Worm (Caenorhabditis elegans) whole organism, L2 larva: Measurements from ENCODE around the gene F47G9.4.
A peak's percentile ranks its signal among the peaks of the same experiment; 100 is the strongest.

ENCODE experiments used
- blmp-1 ChIP-seq: sonication (generic microtip); optimal IDR thresholded peaks from 2 replicates; lab custom pipeline; 2017; ENCODE audit warnings: missing genetic modification characterization, mild to moderate bottlenecking, missing compliant biosample characterization, antibody characterized with exemption, moderate library complexity; ENCODE audit not compliant: insufficient read depth
- mdl-1 ChIP-seq, 2 experiments: fragments of 150-350 bp in 1 of 2; sonication (generic microtip) in 1 of 2; optimal IDR thresholded peaks; 2 replicates each; lab custom pipeline; 2017; ENCODE audit warnings: missing biosample characterization in 2 of 2, missing genetic modification characterization in 2 of 2
- nhr-10 ChIP-seq: sonication (generic microtip); optimal IDR thresholded peaks from 2 replicates; lab custom pipeline; 2017; ENCODE audit warnings: missing biosample characterization, missing genetic modification characterization
- nhr-11 ChIP-seq: fragments of 150-350 bp; optimal IDR thresholded peaks from 2 replicates; lab custom pipeline; 2014; ENCODE audit warnings: missing biosample characterization, missing genetic modification characterization
- nhr-237 ChIP-seq: fragments of 150-350 bp; optimal IDR thresholded peaks from 2 replicates; lab custom pipeline; 2014; ENCODE audit warnings: missing biosample characterization, missing genetic modification characterization
- skn-1 ChIP-seq: sonication (generic microtip); optimal IDR thresholded peaks from 2 replicates; lab custom pipeline; 2017; ENCODE audit warnings: missing biosample characterization, missing genetic modification characterization
- unc-39 ChIP-seq: fragments of 150-350 bp; optimal IDR thresholded peaks from 2 replicates; lab custom pipeline; 2014; ENCODE audit warnings: missing biosample characterization, missing genetic modification characterization

DNA sequence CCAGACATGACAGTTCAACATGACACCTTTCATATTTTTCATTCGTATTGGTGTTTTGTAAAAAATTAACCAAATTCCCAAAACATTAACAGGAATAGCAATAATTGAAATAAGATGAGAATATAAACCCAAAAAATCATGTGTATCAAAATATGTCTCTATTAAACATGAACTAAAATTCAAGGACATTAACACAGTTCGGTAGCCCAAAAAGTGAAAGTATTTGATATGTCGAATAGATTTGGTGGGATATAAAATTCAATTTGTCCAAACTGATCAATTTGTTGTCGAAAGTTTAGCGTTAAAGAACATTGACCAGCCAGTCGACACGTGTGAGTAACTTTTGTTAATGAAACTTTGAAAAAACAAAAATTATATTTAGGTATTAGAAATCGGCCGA is 18.9 kb downstream of the F47G9.4 start, which contains the start of gene srh-46:
- TF ChIP-seq nhr-237 (tag; lab: Kevin White, UChicago) (no peak), blmp-1 (peak; percentile 67), mdl-1 (tag; optimal IDR thresholded peaks at IDR 0.05; lab: Kevin White, UChicago) (no peak), skn-1 (no peak), nhr-10 (no peak), unc-39 (no peak), nhr-11 (tag; lab: Kevin White, UChicago) (no peak)
